Fruit fly (Drosophila melanogaster): ENCODE results near the gene CG7194.
A peak's percentile ranks its signal among the peaks of the same experiment; 100 is the strongest.

The CG7194 gene

dm6 chr3L:8340264-8341095 is 36.6 kb upstream of the CG7194 start, which contains the start of the genes Prim1 and CG7083 (continued):
- TF ChIP-seq CG12219 (GFP tag; optimal IDR thresholded peaks at IDR 0.05): peak; percentile 14
- 0 out of 2 replicates have a peak, but pooled peaks have one; percentile 20 for TF ChIP-seq sens-2 (GFP tag; IDR thresholded peaks at IDR 0.05)
- TF ChIP-seq toy (GFP tag; IDR thresholded peaks at IDR 0.05): no peak
- TF ChIP-seq bab2 (GFP tag; optimal IDR thresholded peaks at IDR 0.05): peak; percentile 61
- no peak for TF ChIP-seq CG6272 (GFP tag; IDR thresholded peaks at IDR 0.05)
- no peak for TF ChIP-seq ssp (GFP tag; IDR thresholded peaks at IDR 0.05)
- TF ChIP-seq rib (GFP tag; IDR thresholded peaks at IDR 0.05): peak; percentile 89
- no peak for TF ChIP-seq CG8281 (tag; optimal IDR thresholded peaks at IDR 0.05)
- TF ChIP-seq gsb (GFP tag; IDR thresholded peaks at IDR 0.05): no peak
- peak; percentile 82 for TF ChIP-seq E2f2 (GFP tag; IDR thresholded peaks at IDR 0.05)
- TF ChIP-seq pita (GFP tag; optimal IDR thresholded peaks at IDR 0.05): no peak
- TF ChIP-seq CG31388 (GFP tag; optimal IDR thresholded peaks at IDR 0.05): peak; percentile 7
- peak; percentile 34 for TF ChIP-seq CG10147 (GFP tag; optimal IDR thresholded peaks at IDR 0.05)
- TF ChIP-seq Hand (GFP tag; optimal IDR thresholded peaks at IDR 0.05): no peak
- peak; percentile 60 for TF ChIP-seq CG17385 (GFP tag; optimal IDR thresholded peaks at IDR 0.05)
- TF ChIP-seq CG2712 (tag; optimal IDR thresholded peaks at IDR 0.05): peak; percentile 55
- TF ChIP-seq ac (GFP tag; optimal IDR thresholded peaks at IDR 0.05): peak; percentile 0
- TF ChIP-seq CG6254 (GFP tag; optimal IDR thresholded peaks at IDR 0.05): no peak
- TF ChIP-seq Atf3 (GFP tag; optimal IDR thresholded peaks at IDR 0.05): peak; percentile 1
- no peak for TF ChIP-seq CG3726 (GFP tag; IDR thresholded peaks at IDR 0.05)
- no peak for TF ChIP-seq CG2889 (GFP tag; IDR thresholded peaks at IDR 0.05)
- TF ChIP-seq Xbp1 (GFP tag; optimal IDR thresholded peaks at IDR 0.05): peak; percentile 75
- TF ChIP-seq chm (GFP tag; IDR thresholded peaks at IDR 0.05): no peak
- no peak for TF ChIP-seq ab (GFP tag; optimal IDR thresholded peaks at IDR 0.05)
- TF ChIP-seq ken (GFP tag; IDR thresholded peaks at IDR 0.05): 0 out of 3 replicates have a peak, but pooled peaks have one; percentile 35
- TF ChIP-seq corto (GFP tag; optimal IDR thresholded peaks at IDR 0.05): no peak
- TF ChIP-seq TFAM (GFP tag; optimal IDR thresholded peaks at IDR 0.05): no peak
- peak; percentile 43 for TF ChIP-seq CG9817 (tag; optimal IDR thresholded peaks at IDR 0.05)
- peak; percentile 50; the same call in 1 of the 2 replicates for TF ChIP-seq CG9932 (GFP tag; IDR thresholded peaks at IDR 0.05)
- TF ChIP-seq Fer2 (tag; optimal IDR thresholded peaks at IDR 0.05): no peak
- peak; percentile 62 for TF ChIP-seq vvl (GFP tag; IDR thresholded peaks at IDR 0.05)
- no peak for TF ChIP-seq Jarid2 (GFP tag; optimal IDR thresholded peaks at IDR 0.05)
- no peak for TF ChIP-seq CG2129 (GFP tag; IDR thresholded peaks at IDR 0.05; ENCODE audit: partially characterized antibody)
- TF ChIP-seq mld (GFP tag; IDR thresholded peaks at IDR 0.05; ENCODE audit: partially characterized antibody): 0 out of 3 replicates have a peak, but pooled peaks have one; percentile 31
- TF ChIP-seq crol (GFP tag; IDR thresholded peaks at IDR 0.05): no peak
- peak; percentile 60; the same call in 2 of the 3 replicates for TF ChIP-seq ci (GFP tag; IDR thresholded peaks at IDR 0.05)
- no peak for TF ChIP-seq kah (GFP tag; optimal IDR thresholded peaks at IDR 0.05)
- TF ChIP-seq danr (GFP tag; IDR thresholded peaks at IDR 0.05): no peak
- TF ChIP-seq CG10565 (GFP tag; optimal IDR thresholded peaks at IDR 0.05): no peak
- peak; percentile 94 for TF ChIP-seq CG10267 (tag; optimal IDR thresholded peaks at IDR 0.05)
- TF ChIP-seq CG13894 (tag; optimal IDR thresholded peaks at IDR 0.05): no peak
- TF ChIP-seq CG2875 (GFP tag; optimal IDR thresholded peaks at IDR 0.05): no peak
- peak; percentile 75 for TF ChIP-seq scrt (GFP tag; optimal IDR thresholded peaks at IDR 0.05)
- TF ChIP-seq BtbVII (GFP tag; optimal IDR thresholded peaks at IDR 0.05): peak; percentile 44
- TF ChIP-seq Hsf (GFP tag; optimal IDR thresholded peaks at IDR 0.05): peak; percentile 66
- peak; percentile 45 for TF ChIP-seq bbx (GFP tag; IDR thresholded peaks at IDR 0.05; ENCODE audit: partially characterized antibody)
- TF ChIP-seq ham (GFP tag; IDR thresholded peaks at IDR 0.05): no peak
- no peak for TF ChIP-seq jigr1 (GFP tag; IDR thresholded peaks at IDR 0.05)
- peak; percentile 67 for TF ChIP-seq lab (GFP tag; optimal IDR thresholded peaks at IDR 0.05)

All from whole organism, embryonic.